Worm (Caenorhabditis elegans): ENCODE measurements around the gene F58F9.3.

- TF ChIP-seq flt-1 (GFP tag; IDR thresholded peaks at IDR 0.05) (no peak), klf-2 (GFP tag; conservative IDR thresholded peaks at IDR 0.05) (no peak), tab-1 (GFP tag; IDR thresholded peaks at IDR 0.05) (no peak), ref-1 (GFP tag; conservative IDR thresholded peaks at IDR 0.05) (no peak), cog-1 (tag; optimal IDR thresholded peaks at IDR 0.05) (no peak), ztf-23 (GFP tag; IDR thresholded peaks at IDR 0.05) (no peak), med-1 (GFP tag; optimal IDR thresholded peaks at IDR 0.05; ENCODE audit: insufficient read depth) (no peak), T22C8.4 (GFP tag; IDR thresholded peaks at IDR 0.05) (no peak), ztf-29 (GFP tag; IDR thresholded peaks at IDR 0.05) (no peak)
These were observed 16.0 kb upstream of the F58F9.3 start, which contains the start of gene C49A9.9 for ce11 chrIV:6217066-6217465.

Measured in whole organism, midembryonic.